Fruit fly (Drosophila melanogaster): Measurements from ENCODE around the gene Lipt2.

dm6 chr3R:4387490-4387889, 49.6 kb downstream of the Lipt2 start, which contains the start of gene tub:
- TF ChIP-seq CTCF (optimal IDR thresholded peaks at IDR 0.05) = peak; percentile 62 to 65
- TF ChIP-seq CG8478 (optimal IDR thresholded peaks at IDR 0.05) = no peak

All from S2 (cell line).